Worm (Caenorhabditis elegans) whole organism, early embryonic: ENCODE data around the gene cutl-17.

Source experiments
- B0310.2 ChIP-seq: sonication (generic microtip); optimal IDR thresholded peaks from 2 replicates; lab custom pipeline; 2016; ENCODE audit warnings: mild to moderate bottlenecking, missing genetic modification characterization, missing compliant biosample characterization
- ama-1 ChIP-seq: fragments of 150-350 bp; optimal IDR thresholded peaks from 2 replicates; lab custom pipeline; 2014
- ceh-13 ChIP-seq: fragments of 200-800 bp; sonication (Bioruptor generic); optimal IDR thresholded peaks from 2 replicates; lab custom pipeline; 2018; ENCODE audit warnings: mild to moderate bottlenecking, missing genetic modification characterization, missing compliant biosample characterization
- ceh-36 ChIP-seq: sonication (generic microtip); optimal IDR thresholded peaks from 2 replicates; lab custom pipeline; 2016; ENCODE audit warnings: missing genetic modification characterization, inconsistent platforms, missing compliant biosample characterization
- flt-1 ChIP-seq: fragments of 200-800 bp; sonication (Bioruptor generic); IDR thresholded peaks from 2 replicates; pipeline ENCODE4 v1.3.6; 2022; ENCODE audit warnings: missing genetic modification characterization, missing compliant biosample characterization
- hmbx-1 ChIP-seq: sonication (generic microtip); optimal IDR thresholded peaks from 2 replicates; lab custom pipeline; 2016; ENCODE audit warnings: mild to moderate bottlenecking, missing genetic modification characterization, missing compliant biosample characterization
- hmg-4 ChIP-seq: fragments of 200-800 bp; sonication (Bioruptor generic); optimal IDR thresholded peaks from 2 replicates; lab custom pipeline; 2018; ENCODE audit warnings: mild to moderate bottlenecking, missing genetic modification characterization, missing compliant biosample characterization
- scrt-1 ChIP-seq: fragments of 200-800 bp; sonication (Bioruptor generic); IDR thresholded peaks from 2 replicates; pipeline ENCODE4 v1.3.6; 2022; ENCODE audit warnings: missing genetic modification characterization, missing compliant biosample characterization
- tra-4 ChIP-seq: sonication (generic microtip); optimal IDR thresholded peaks from 2 replicates; lab custom pipeline; 2017; ENCODE audit warnings: missing genetic modification characterization, missing compliant biosample characterization

- TF ChIP-seq hmg-4 (no peak), B0310.2 (no peak), ama-1 (lab: Kevin White, UChicago) (no peak), tra-4 (tag; lab: Kevin White, UChicago) (no peak), ceh-13 (GFP tag; lab: Kevin White, UChicago) (no peak), ceh-36 (no peak), hmbx-1 (tag; lab: Kevin White, UChicago) (no peak), flt-1 (GFP tag; lab: Robert Waterston, UW) (no peak), scrt-1 (GFP tag; lab: Robert Waterston, UW) (no peak)
Measured at ce11 chrIV:9401715-9402114, 55.6 kb downstream of the cutl-17 start, which contains the start of gene F56D5.6.
